Worm (Caenorhabditis elegans): ENCODE data around the gene ZC15.3.

The ZC15.3 gene

DNA sequence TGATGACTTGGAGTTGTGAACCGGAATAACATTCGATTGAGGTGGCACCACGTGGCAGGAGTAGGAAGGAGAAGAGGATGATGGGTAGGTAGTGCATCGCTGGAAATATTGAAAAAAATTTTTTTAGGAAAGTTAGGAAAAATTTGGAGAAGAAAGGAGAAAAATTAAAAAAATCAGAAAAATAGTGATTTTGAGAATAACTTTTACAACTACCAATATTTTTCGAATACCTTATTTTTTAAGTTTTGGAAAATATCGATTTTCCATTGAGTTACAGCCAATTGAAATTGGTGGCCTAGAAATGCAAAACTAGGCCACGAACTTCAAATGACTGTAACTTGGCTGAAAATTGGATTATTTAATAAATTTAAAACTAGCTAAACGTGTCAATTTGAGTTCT lies 31.9 kb downstream of the ZC15.3 start, which contains the start of gene Y38H6A.5:
TSS of gene Y38H6A.5 (minus strand) at position 101 of the 400 bp plus-strand sequence.
- TF ChIP-seq elt-1 (tag; optimal IDR thresholded peaks at IDR 0.05; ENCODE audit: borderline replicate concordance, insufficient read depth) (no peak), ceh-83 (GFP tag; optimal IDR thresholded peaks at IDR 0.05) (no peak), lsy-2 (tag; optimal IDR thresholded peaks at IDR 0.05) (no peak), ham-2 (GFP tag; optimal IDR thresholded peaks at IDR 0.05) (no peak), tbx-8 (GFP tag; optimal IDR thresholded peaks at IDR 0.05) (no peak), unc-120 (tag; optimal IDR thresholded peaks at IDR 0.05; ENCODE audit: poor library complexity, severe bottlenecking) (no peak), nhr-2 (tag; optimal IDR thresholded peaks at IDR 0.05) (no peak), ceh-43 (GFP tag; optimal IDR thresholded peaks at IDR 0.05) (no peak), nhr-237 (tag; optimal IDR thresholded peaks at IDR 0.05) (no peak), lin-13 (tag; optimal IDR thresholded peaks at IDR 0.05) (no peak), nhr-12 (tag; optimal IDR thresholded peaks at IDR 0.05) (no peak), lin-32 (GFP tag; optimal IDR thresholded peaks at IDR 0.05) (no peak), hlh-1 (tag; optimal IDR thresholded peaks at IDR 0.05) (no peak), unc-39 (tag; optimal IDR thresholded peaks at IDR 0.05) (no peak), mls-2 (tag; optimal IDR thresholded peaks at IDR 0.05) (no peak)

DNA sequence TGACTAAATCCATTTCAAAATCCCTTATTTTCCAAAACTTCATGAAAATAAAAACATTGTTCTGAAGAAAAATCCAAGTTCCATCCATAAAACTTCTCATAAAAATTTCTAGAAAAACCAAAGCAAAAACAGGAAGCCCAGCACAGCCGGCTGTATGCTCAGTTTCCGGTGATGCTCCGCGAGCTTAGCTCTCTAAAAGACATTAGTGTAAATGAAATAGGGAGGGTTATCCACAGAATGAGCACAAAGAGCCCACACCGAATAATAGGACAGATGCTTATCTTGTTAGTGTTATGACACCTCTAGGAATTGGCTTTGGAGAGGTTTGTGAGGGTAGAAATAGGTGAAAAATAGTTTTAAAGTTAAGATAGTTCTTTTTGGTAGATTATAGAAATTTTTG lies 34.6 kb downstream of the ZC15.3 start:
- TF ChIP-seq ham-2 (GFP tag; optimal IDR thresholded peaks at IDR 0.05) (no peak), ces-1 (GFP tag; optimal IDR thresholded peaks at IDR 0.05) (peak; percentile 76)

DNA sequence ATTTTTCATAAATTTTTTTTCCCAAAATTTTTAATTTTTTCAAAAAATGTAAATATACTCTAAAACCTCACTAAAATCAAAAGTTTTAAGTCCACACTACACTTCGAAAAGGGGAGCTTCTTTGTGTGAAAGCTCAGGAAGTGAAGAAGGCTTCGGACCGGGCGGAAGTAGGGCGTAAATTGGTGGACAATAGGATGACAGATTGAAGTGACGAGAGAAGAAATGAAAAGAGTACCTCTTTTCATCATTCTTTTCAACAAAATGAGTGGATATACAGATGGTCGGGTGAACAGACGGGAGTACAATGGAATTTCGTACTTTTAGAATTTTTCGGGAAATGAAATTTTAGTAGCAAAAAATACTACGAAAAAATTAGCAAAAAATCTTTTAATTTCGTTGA lies 35.5 kb downstream of the ZC15.3 start:
- TF ChIP-seq ces-1 (GFP tag; optimal IDR thresholded peaks at IDR 0.05) (peak; percentile 74), nhr-28 (tag; optimal IDR thresholded peaks at IDR 0.05) (no peak)

DNA sequence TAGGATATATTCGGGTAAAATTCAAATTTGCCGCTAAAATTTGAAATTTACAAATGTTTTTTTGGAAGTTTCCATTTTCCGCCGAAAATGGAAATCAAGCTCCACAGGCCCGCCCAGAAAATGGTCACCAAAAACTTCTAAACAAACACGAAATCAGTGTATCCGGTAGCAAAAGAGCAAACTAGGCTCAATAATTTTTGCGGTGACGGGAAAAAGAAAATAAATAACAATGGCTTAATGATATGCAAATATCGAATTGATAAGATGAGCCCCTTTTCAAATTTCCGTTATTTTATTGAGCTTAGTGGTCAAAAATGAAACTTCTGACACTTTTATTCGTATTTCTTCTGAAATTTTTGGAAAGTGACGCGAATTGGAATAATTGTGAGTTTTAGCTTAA lies 41.5 kb downstream of the ZC15.3 start, which contains the start of gene Y38H6A.3:
TSS of gene Y38H6A.3 (plus strand) at position 301 of the 400 bp plus-strand sequence.
- TF ChIP-seq bed-3 (GFP tag; optimal IDR thresholded peaks at IDR 0.05) (no peak), ces-1 (GFP tag; optimal IDR thresholded peaks at IDR 0.05) (no peak), drap-1 (GFP tag; optimal IDR thresholded peaks at IDR 0.05) (no peak), lsy-2 (tag; optimal IDR thresholded peaks at IDR 0.05) (no peak), nhr-28 (tag; optimal IDR thresholded peaks at IDR 0.05) (no peak), lin-13 (tag; optimal IDR thresholded peaks at IDR 0.05) (no peak), ztf-11 (tag; optimal IDR thresholded peaks at IDR 0.05) (no peak), elt-1 (tag; optimal IDR thresholded peaks at IDR 0.05; ENCODE audit: borderline replicate concordance, insufficient read depth) (no peak), nhr-76 (tag; optimal IDR thresholded peaks at IDR 0.05) (no peak)

DNA sequence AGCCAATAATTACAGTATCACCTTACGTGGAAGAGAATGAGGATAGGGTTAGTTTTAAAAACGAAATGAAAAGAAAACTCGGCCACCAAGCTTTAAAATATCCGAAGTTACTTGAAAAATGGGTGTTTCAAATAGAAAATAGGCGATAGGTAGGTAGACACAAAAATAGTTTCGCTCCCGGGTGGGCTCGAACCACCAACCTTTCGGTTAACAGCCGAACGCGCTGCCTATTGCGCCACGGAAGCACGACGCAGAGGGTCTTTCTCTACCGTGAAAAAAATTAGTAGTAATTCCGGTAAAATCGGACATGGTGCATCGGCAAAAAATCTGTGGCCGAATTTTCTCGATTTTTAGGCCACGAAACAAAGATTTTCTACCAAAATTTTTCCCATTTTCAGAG lies 44.2 kb downstream of the ZC15.3 start:
- TF ChIP-seq cnd-1 (tag; optimal IDR thresholded peaks at IDR 0.05) (no peak), elt-3 (tag; optimal IDR thresholded peaks at IDR 0.05) (no peak), ceh-83 (GFP tag; optimal IDR thresholded peaks at IDR 0.05) (no peak), nhr-2 (tag; optimal IDR thresholded peaks at IDR 0.05) (no peak), ceh-39 (tag; optimal IDR thresholded peaks at IDR 0.05) (no peak), unc-62 (GFP tag; optimal IDR thresholded peaks at IDR 0.05) (no peak), tbx-8 (GFP tag; optimal IDR thresholded peaks at IDR 0.05) (no peak), ham-2 (GFP tag; optimal IDR thresholded peaks at IDR 0.05) (no peak), lin-13 (tag; optimal IDR thresholded peaks at IDR 0.05) (no peak), drap-1 (GFP tag; optimal IDR thresholded peaks at IDR 0.05) (no peak), ceh-43 (GFP tag; optimal IDR thresholded peaks at IDR 0.05) (no peak), mls-2 (tag; optimal IDR thresholded peaks at IDR 0.05) (no peak), sem-2 (GFP tag; optimal IDR thresholded peaks at IDR 0.05) (no peak), ztf-11 (tag; optimal IDR thresholded peaks at IDR 0.05) (no peak), M03D4.4 (tag; optimal IDR thresholded peaks at IDR 0.05) (no peak), blmp-1 (tag; optimal IDR thresholded peaks at IDR 0.05) (no peak), flh-1 (GFP tag; optimal IDR thresholded peaks at IDR 0.05) (no peak)

DNA sequence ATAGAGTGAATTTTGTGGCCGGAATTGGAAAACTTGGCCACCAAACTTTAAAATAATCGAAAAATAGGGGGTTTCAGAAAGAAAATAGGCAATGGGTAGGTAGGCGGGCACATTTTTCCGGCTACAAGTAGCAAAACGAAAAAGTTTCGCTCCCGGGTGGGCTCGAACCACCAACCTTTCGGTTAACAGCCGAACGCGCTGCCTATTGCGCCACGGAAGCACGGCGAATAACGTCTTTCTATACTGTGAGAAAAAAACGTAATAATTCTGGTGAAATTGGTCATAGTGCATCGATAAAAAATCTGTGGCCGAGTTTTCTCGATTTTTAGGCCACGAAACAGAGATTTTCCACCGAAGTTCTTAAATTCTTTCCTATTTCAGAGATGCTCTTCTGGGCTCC lies 47.0 kb downstream of the ZC15.3 start:
- TF ChIP-seq ceh-39 (tag; optimal IDR thresholded peaks at IDR 0.05), result no peak
- TF ChIP-seq M03D4.4 (tag; optimal IDR thresholded peaks at IDR 0.05), result no peak
- TF ChIP-seq ceh-83 (GFP tag; optimal IDR thresholded peaks at IDR 0.05), result no peak
- TF ChIP-seq mab-5 (tag; optimal IDR thresholded peaks at IDR 0.05), result no peak
- no peak for TF ChIP-seq tbx-8 (GFP tag; optimal IDR thresholded peaks at IDR 0.05)
- no peak for TF ChIP-seq unc-120 (tag; optimal IDR thresholded peaks at IDR 0.05; ENCODE audit: poor library complexity, severe bottlenecking)
- TF ChIP-seq ceh-43 (GFP tag; optimal IDR thresholded peaks at IDR 0.05), result no peak
- TF ChIP-seq lsy-2 (tag; optimal IDR thresholded peaks at IDR 0.05), result no peak
- TF ChIP-seq lin-32 (GFP tag; optimal IDR thresholded peaks at IDR 0.05), result no peak
- no peak for TF ChIP-seq flh-1 (GFP tag; optimal IDR thresholded peaks at IDR 0.05)
- no peak for TF ChIP-seq snpc-4 (tag; optimal IDR thresholded peaks at IDR 0.05)
- TF ChIP-seq nhr-28 (tag; optimal IDR thresholded peaks at IDR 0.05), result no peak
